Worm (Caenorhabditis elegans): Measurements from ENCODE around the gene dep-1.

- TF ChIP-seq skn-1 (tag; optimal IDR thresholded peaks at IDR 0.05) = no peak
- no peak for TF ChIP-seq elt-3 (tag; optimal IDR thresholded peaks at IDR 0.05)
- TF ChIP-seq nhr-28 (tag; optimal IDR thresholded peaks at IDR 0.05) = no peak
Measured at ce11 chrII:9041306-9041705, 21.7 kb upstream of the dep-1 start, which contains the start of gene F37B12.3.

Measured in whole organism, L3 larva.